Fruit fly (Drosophila melanogaster) whole organism, embryonic: ENCODE data around the gene CG44355.

Experiments used
- CG10267 ChIP-seq: fragments of 200-800 bp; sonication (Bioruptor generic); optimal IDR thresholded peaks from 2 replicates; lab custom pipeline; 2018; ENCODE audit warnings: missing biosample characterization, mild to moderate bottlenecking, missing genetic modification characterization, moderate library complexity
- CG30020 ChIP-seq: fragments of 200-800 bp; optimal IDR thresholded peaks from 2 replicates; lab custom pipeline; 2019; ENCODE audit warnings: missing biosample characterization, mild to moderate bottlenecking, missing genetic modification characterization, moderate library complexity

DNA sequence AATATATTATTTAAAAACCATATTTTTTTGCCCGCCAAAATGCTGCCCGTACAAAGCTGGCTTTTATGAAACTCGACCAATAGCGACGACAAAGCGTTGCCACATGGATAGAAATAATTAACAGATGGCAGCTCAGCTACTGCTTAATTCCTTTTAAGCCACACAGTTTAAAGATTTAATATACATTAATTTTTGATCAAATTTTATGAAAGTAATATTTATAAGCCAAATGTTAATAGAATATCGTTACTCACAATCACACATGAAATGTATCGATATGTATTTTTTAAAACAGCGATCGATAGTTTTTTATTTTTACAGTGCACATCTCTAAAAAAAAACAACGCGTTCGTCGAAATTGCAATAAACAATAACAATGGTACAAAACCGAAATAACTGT is 25.7 kb downstream of the CG44355 start, which contains the start of gene CG10418:
- peak; percentile 59 for TF ChIP-seq CG10267 (tag; lab: Kevin White, UChicago)
- TF ChIP-seq CG30020, result no peak
